Worm (Caenorhabditis elegans): Measurements from ENCODE around the gene C23G10.7.

Gene C23G10.7

DNA sequence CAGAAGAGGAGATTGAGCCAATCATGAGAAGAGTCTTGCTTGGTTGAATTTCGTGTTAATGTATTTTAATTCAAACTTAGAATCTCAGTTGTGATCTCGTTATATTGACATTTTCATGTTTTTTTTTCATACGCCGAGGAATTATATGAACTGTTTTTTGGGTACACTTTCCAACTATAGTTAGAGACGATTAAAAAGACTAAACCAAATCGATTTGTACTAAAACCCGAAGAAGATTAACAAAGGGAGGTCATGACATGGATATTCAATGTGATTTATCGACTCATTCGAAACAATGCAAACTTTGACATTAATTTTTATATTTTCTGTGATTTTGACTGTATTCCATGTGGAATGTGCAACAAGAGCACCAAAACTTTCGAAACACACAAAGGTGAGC lies 50.3 kb downstream of the C23G10.7 start, which contains the start of gene Y42G9A.2:
Gene Y42G9A.2 (plus strand): TSS at position 284 of the 400 bp plus-strand sequence.
- TF ChIP-seq ham-2 (GFP tag; optimal IDR thresholded peaks at IDR 0.05): no peak
- no peak for TF ChIP-seq hlh-1 (tag; optimal IDR thresholded peaks at IDR 0.05)
- no peak for TF ChIP-seq unc-39 (tag; optimal IDR thresholded peaks at IDR 0.05)
- no peak for TF ChIP-seq drap-1 (GFP tag; optimal IDR thresholded peaks at IDR 0.05)
- no peak for TF ChIP-seq M03D4.4 (tag; optimal IDR thresholded peaks at IDR 0.05)

DNA sequence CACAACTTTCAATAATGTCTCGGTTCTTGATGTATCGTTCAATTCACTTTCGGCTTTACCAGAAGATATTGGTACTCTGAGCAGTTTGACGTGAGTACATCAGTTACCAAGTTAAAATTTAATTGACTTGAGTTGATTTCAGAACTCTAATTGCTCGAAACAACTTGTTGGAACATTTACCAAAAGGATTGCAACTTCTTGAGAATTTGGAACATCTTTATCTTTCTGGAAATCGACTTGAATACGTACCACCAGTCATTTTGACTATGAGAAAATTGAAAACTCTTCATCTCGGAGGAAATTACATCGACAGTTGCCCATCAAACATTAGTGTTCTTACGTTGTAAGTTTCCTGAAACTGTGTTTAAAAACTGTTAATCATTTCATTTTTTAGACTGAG lies 51.4 kb downstream of the C23G10.7 start:
- no peak for TF ChIP-seq flh-1 (GFP tag; optimal IDR thresholded peaks at IDR 0.05)
- TF ChIP-seq unc-62 (GFP tag; optimal IDR thresholded peaks at IDR 0.05): no peak
- TF ChIP-seq lin-32 (GFP tag; optimal IDR thresholded peaks at IDR 0.05): no peak
- TF ChIP-seq mab-5 (tag; optimal IDR thresholded peaks at IDR 0.05): no peak
- no peak for TF ChIP-seq sptf-1 (tag; optimal IDR thresholded peaks at IDR 0.05)
- TF ChIP-seq mls-2 (tag; optimal IDR thresholded peaks at IDR 0.05): no peak
- no peak for TF ChIP-seq snpc-4 (tag; optimal IDR thresholded peaks at IDR 0.05)
- TF ChIP-seq lin-13 (tag; optimal IDR thresholded peaks at IDR 0.05): no peak
- no peak for TF ChIP-seq elt-3 (tag; optimal IDR thresholded peaks at IDR 0.05)
- no peak for TF ChIP-seq bed-3 (GFP tag; optimal IDR thresholded peaks at IDR 0.05)
